Worm (Caenorhabditis elegans) whole organism, L4/young adult: ENCODE measurements around the gene nspg-5.

ENCODE experiments used
- W03F9.2 ChIP-seq: fragments of 150-350 bp; optimal IDR thresholded peaks from 2 replicates; lab custom pipeline; 2014; ENCODE audit warnings: missing biosample characterization, missing genetic modification characterization
- dao-5 ChIP-seq: sonication (generic microtip); optimal IDR thresholded peaks from 2 replicates; lab custom pipeline; 2016; ENCODE audit warnings: missing genotype, missing genetic modification characterization, moderate library complexity, missing compliant biosample characterization
- him-1 ChIP-seq: sonication (generic microtip); optimal IDR thresholded peaks from 2 replicates; lab custom pipeline; 2016; ENCODE audit warnings: missing genotype, missing genetic modification reagents, missing genetic modification characterization, missing compliant biosample characterization

- no peak for TF ChIP-seq him-1 (tag; lab: Kevin White, UChicago)
- no peak for TF ChIP-seq W03F9.2 (tag; lab: Kevin White, UChicago)
- no peak for TF ChIP-seq dao-5 (tag; lab: Kevin White, UChicago)
Measured at ce11 chrX:3018505-3018996, 36.7 kb downstream of the nspg-5 start, which contains the start of gene flp-18.
